Worm (Caenorhabditis elegans): Measurements from ENCODE around the gene chts-1.

- TF ChIP-seq lsy-2 (tag; optimal IDR thresholded peaks at IDR 0.05) (no peak), lin-39 (tag; optimal IDR thresholded peaks at IDR 0.05) (no peak), F10B5.3 (tag; optimal IDR thresholded peaks at IDR 0.05) (no peak), mep-1 (tag; optimal IDR thresholded peaks at IDR 0.05) (no peak), nhr-28 (tag; optimal IDR thresholded peaks at IDR 0.05) (no peak), hlh-30 (tag; optimal IDR thresholded peaks at IDR 0.05; ENCODE audit: insufficient read depth) (no peak), zag-1 (tag; optimal IDR thresholded peaks at IDR 0.05) (no peak), nhr-76 (tag; optimal IDR thresholded peaks at IDR 0.05) (no peak), nhr-10 (tag; optimal IDR thresholded peaks at IDR 0.05) (no peak), attf-4 (tag; optimal IDR thresholded peaks at IDR 0.05) (no peak), pha-4 (GFP tag; IDR thresholded peaks at IDR 0.05) (no peak), pha-4 (tag; optimal IDR thresholded peaks at IDR 0.05) (no peak), unc-62 (GFP tag; optimal IDR thresholded peaks at IDR 0.05 in 1 of 2) (no peak), unc-62 (tag; optimal IDR thresholded peaks at IDR 0.05) (no peak), ZK546.5 (tag; optimal IDR thresholded peaks at IDR 0.05) (no peak)
These were observed 43.2 kb upstream of the chts-1 start, which contains the start of gene sto-1 for ce11 chrX:7562625-7563024.

All from whole organism, L4 larva.